Worm (Caenorhabditis elegans): ENCODE data around the gene acl-1.

Gene acl-1

ce11 chrX:15876936-15877335 lies 27.3 kb downstream of the acl-1 start:
- TF ChIP-seq mml-1 (tag; optimal IDR thresholded peaks at IDR 0.05), result no peak
- TF ChIP-seq nhr-77 (tag; optimal IDR thresholded peaks at IDR 0.05), result no peak
- TF ChIP-seq ztf-11 (tag; optimal IDR thresholded peaks at IDR 0.05), result no peak
- TF ChIP-seq ztf-4 (tag; optimal IDR thresholded peaks at IDR 0.05), result no peak
- TF ChIP-seq nhr-76 (tag; optimal IDR thresholded peaks at IDR 0.05), result no peak
- no peak for TF ChIP-seq skn-1 (tag; optimal IDR thresholded peaks at IDR 0.05)
- no peak for TF ChIP-seq ceh-16 (tag; optimal IDR thresholded peaks at IDR 0.05)
- TF ChIP-seq egl-27 (tag; optimal IDR thresholded peaks at IDR 0.05), result no peak
- TF ChIP-seq mdl-1 (tag; optimal IDR thresholded peaks at IDR 0.05), result no peak
- TF ChIP-seq fkh-10 (GFP tag; optimal IDR thresholded peaks at IDR 0.05), result no peak
- peak; percentile 41 for TF ChIP-seq lsy-12 (tag; optimal IDR thresholded peaks at IDR 0.05)
- TF ChIP-seq daf-12 (tag; optimal IDR thresholded peaks at IDR 0.05), result no peak
- TF ChIP-seq nhr-28 (tag; optimal IDR thresholded peaks at IDR 0.05), result no peak
- peak; percentile 53 for TF ChIP-seq lin-39 (tag; optimal IDR thresholded peaks at IDR 0.05)
- peak; percentile 5 for TF ChIP-seq hmg-11 (tag; optimal IDR thresholded peaks at IDR 0.05)
- TF ChIP-seq elt-3 (tag; optimal IDR thresholded peaks at IDR 0.05), result no peak
- no peak for TF ChIP-seq unc-62 (GFP tag; optimal IDR thresholded peaks at IDR 0.05)

- TF ChIP-seq mml-1 (tag; optimal IDR thresholded peaks at IDR 0.05), result no peak
- TF ChIP-seq lsy-12 (tag; optimal IDR thresholded peaks at IDR 0.05), result peak; percentile 17
- TF ChIP-seq pha-4 (tag; optimal IDR thresholded peaks at IDR 0.05), result peak; percentile 4
Measured at ce11 chrX:15878785-15879184, 29.1 kb downstream of the acl-1 start, which contains the start of gene gmeb-2. gmeb-2 (plus strand) TSS chrX:15879085.

ce11 chrX:15881027-15881426 lies 31.3 kb downstream of the acl-1 start:
- no peak for TF ChIP-seq ceh-28 (tag; optimal IDR thresholded peaks at IDR 0.05)
- TF ChIP-seq snpc-4 (tag; optimal IDR thresholded peaks at IDR 0.05), result no peak
- TF ChIP-seq lsy-12 (tag; optimal IDR thresholded peaks at IDR 0.05), result peak; percentile 49

- TF ChIP-seq ztf-4 (tag; optimal IDR thresholded peaks at IDR 0.05), result no peak
- no peak for TF ChIP-seq nhr-25 (tag; optimal IDR thresholded peaks at IDR 0.05)
- TF ChIP-seq pha-4 (tag; optimal IDR thresholded peaks at IDR 0.05), result no peak
- no peak for TF ChIP-seq nhr-23 (tag; optimal IDR thresholded peaks at IDR 0.05)
- TF ChIP-seq fos-1 (tag; optimal IDR thresholded peaks at IDR 0.05), result no peak
- no peak for TF ChIP-seq nhr-11 (tag; optimal IDR thresholded peaks at IDR 0.05)
- TF ChIP-seq ceh-9 (tag; optimal IDR thresholded peaks at IDR 0.05), result no peak
- no peak for TF ChIP-seq elt-2 (tag; optimal IDR thresholded peaks at IDR 0.05)
- no peak for TF ChIP-seq egl-5 (tag; optimal IDR thresholded peaks at IDR 0.05)
- no peak for TF ChIP-seq nhr-28 (tag; optimal IDR thresholded peaks at IDR 0.05)
- no peak for TF ChIP-seq nhr-237 (tag; optimal IDR thresholded peaks at IDR 0.05)
- no peak for TF ChIP-seq eor-1 (tag; optimal IDR thresholded peaks at IDR 0.05)
- no peak for TF ChIP-seq pqm-1 (tag; optimal IDR thresholded peaks at IDR 0.05)
- TF ChIP-seq ceh-16 (tag; optimal IDR thresholded peaks at IDR 0.05), result no peak
- no peak for TF ChIP-seq unc-39 (tag; optimal IDR thresholded peaks at IDR 0.05)
- TF ChIP-seq skn-1 (tag; optimal IDR thresholded peaks at IDR 0.05), result no peak
- TF ChIP-seq fkh-10 (GFP tag; optimal IDR thresholded peaks at IDR 0.05), result no peak
Measured at ce11 chrX:15884478-15884877, 34.8 kb downstream of the acl-1 start.

ce11 chrX:15887495-15887894 lies 37.8 kb downstream of the acl-1 start, which contains the start of gene F53H4.3:
F53H4.3 (minus strand) TSS chrX:15887595.
- TF ChIP-seq nhr-237 (tag; optimal IDR thresholded peaks at IDR 0.05) (no peak), ama-1 (optimal IDR thresholded peaks at IDR 0.05) (no peak), nhr-43 (tag; optimal IDR thresholded peaks at IDR 0.05; ENCODE audit: poor library complexity, severe bottlenecking) (no peak), zag-1 (tag; optimal IDR thresholded peaks at IDR 0.05) (no peak), lin-39 (tag; optimal IDR thresholded peaks at IDR 0.05) (no peak), nhr-77 (tag; optimal IDR thresholded peaks at IDR 0.05) (no peak), egl-27 (tag; optimal IDR thresholded peaks at IDR 0.05) (no peak), daf-12 (tag; optimal IDR thresholded peaks at IDR 0.05) (no peak), nhr-12 (tag; optimal IDR thresholded peaks at IDR 0.05) (no peak), lin-15B (tag; optimal IDR thresholded peaks at IDR 0.05) (no peak), ceh-28 (tag; optimal IDR thresholded peaks at IDR 0.05) (no peak), nhr-23 (tag; optimal IDR thresholded peaks at IDR 0.05) (no peak), ceh-16 (tag; optimal IDR thresholded peaks at IDR 0.05) (no peak), fkh-2 (tag; optimal IDR thresholded peaks at IDR 0.05) (no peak), mdl-1 (tag; optimal IDR thresholded peaks at IDR 0.05) (no peak), ceh-82 (tag; optimal IDR thresholded peaks at IDR 0.05) (no peak), pha-4 (tag; optimal IDR thresholded peaks at IDR 0.05) (no peak), unc-39 (tag; optimal IDR thresholded peaks at IDR 0.05) (no peak), egl-5 (tag; optimal IDR thresholded peaks at IDR 0.05) (no peak)

Data from whole organism, L3 larva.